Fruit fly (Drosophila melanogaster): ENCODE measurements around the gene mbf1.

DNA sequence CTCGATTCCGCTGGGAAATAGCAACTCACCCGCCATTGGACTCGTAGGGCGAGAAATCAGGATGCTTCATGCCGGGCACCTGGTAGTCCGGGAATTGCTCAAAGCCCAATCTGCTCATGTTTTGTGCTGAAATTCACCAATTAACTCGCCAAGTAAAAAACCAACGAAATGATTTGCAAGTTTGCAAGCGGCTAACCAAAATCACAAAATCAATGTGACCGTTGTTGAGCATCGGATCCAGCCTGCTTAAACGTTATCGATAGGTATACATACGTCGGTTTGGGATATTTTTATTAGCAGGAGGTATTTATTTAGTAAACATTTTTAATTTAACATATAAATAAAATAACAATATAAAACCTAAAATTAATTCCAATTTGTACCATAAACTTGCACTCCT is 36.0 kb downstream of the mbf1 start, which contains the start of gene Prosbeta6:
- peak in 1 of 2 experiments; percentile 5 for TF ChIP-seq CTCF (optimal IDR thresholded peaks at IDR 0.05)
- TF ChIP-seq CG8478 (optimal IDR thresholded peaks at IDR 0.05): no peak
